Fruit fly (Drosophila melanogaster) Kc167 (cell line): ENCODE data around the gene CG43137.

ENCODE experiments used
- Myc ChIP-seq: fragments of >200 bp; optimal IDR thresholded peaks from 2 replicates; lab custom pipeline; 2017; ENCODE audit warnings: missing external identifiers
- Sin3A ChIP-seq: fragments of >200 bp; optimal IDR thresholded peaks from 2 replicates; lab custom pipeline; 2018; ENCODE audit warnings: missing external identifiers
- h ChIP-seq: fragments of >200 bp; optimal IDR thresholded peaks from 3 replicates; lab custom pipeline; 2018; ENCODE audit warnings: missing external identifiers
- insv ChIP-seq: fragments of >200 bp; optimal IDR thresholded peaks from 3 replicates; lab custom pipeline; 2018; ENCODE audit warnings: missing external identifiers
- psq ChIP-seq: fragments of >200 bp; optimal IDR thresholded peaks from 2 replicates; lab custom pipeline; 2017; ENCODE audit warnings: missing external identifiers
- ttk ChIP-seq: sonication (Bioruptor generic); optimal IDR thresholded peaks from 2 replicates; lab custom pipeline; 2017; ENCODE audit warnings: missing external identifiers

CG43137 gene

DNA sequence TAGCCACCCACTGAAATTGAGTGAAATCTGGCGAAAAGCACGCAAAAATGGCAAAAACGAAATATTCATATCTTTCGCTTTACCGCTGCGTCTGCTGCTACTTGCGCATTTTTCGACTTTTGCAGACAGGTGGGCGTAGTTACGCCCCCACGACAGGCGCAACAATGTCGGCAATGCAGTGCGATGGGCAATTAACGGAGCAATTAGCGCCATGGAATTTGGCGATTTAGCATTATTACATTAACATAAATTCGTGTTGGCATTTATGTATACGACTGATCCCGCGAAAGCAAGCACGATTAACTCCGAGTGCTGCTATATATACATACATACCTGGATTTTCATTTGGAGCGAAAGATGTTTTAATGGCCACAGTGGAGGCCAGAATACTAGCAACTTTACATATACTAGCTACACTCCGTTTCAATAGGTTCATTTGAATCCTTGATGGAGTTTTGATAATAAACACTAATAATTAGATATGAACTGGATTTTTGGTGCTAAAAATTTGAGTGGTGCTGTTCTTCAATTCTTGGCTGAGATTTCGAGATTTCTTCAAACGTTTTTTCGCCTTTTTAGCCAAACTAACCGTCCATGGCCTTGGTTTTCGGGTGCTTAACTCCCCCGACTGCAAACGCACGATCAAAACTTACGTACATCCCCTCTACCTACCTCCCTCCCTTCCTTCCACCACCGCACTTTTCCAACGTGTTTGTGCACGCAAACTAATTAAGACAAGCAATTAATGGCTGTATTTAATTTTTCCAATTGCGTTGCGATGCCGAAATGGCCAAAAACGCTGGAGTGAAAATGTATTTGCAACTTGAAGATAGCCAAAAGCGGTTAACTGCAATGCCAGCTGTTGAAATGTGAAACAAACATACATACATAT is 32.1 kb upstream of the CG43137 start:
- TF ChIP-seq h (no peak), Sin3A (lab: Kevin White, UChicago) (no peak), insv (lab: Kevin White, UChicago) (no peak), ttk (lab: Kevin White, UChicago) (no peak), psq (lab: Kevin White, UChicago) (no peak), Myc (lab: Kevin White, UChicago) (no peak)

DNA sequence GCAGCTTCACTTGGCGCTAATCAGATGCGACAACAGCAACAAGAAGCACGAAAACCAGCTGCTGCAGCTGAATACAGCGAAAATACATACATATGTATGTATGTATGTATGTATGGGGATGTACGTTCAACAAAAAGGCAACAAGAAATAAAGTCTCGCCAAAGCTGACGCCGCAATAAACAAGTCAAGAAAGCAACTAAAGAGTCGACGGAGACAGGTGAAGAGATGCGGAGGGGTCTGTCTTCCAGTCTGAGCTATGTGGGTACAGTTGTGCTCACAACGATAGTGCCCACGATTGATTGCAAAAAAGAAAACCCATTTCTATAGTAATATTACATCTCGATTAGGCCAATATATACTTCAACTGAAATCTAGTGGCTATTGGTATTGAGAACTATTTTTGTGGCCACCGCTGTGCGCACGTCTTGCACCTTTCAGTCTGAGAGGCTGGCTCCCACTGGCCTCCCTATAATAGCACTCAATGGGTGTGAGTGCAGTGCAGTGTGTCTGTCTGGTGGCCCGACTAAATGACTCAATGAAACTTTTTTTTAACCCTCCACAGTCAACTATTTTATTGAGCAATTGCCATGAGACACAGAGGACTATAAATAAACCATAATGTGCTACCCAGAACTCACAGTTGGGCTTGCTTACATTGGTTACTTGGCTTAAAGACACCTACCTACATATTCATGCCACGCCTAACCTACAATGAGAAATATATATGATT is 31.0 kb upstream of the CG43137 start:
- TF ChIP-seq psq (lab: Kevin White, UChicago), result no peak
- no peak for TF ChIP-seq insv (lab: Kevin White, UChicago)
- no peak for TF ChIP-seq Sin3A (lab: Kevin White, UChicago)

DNA sequence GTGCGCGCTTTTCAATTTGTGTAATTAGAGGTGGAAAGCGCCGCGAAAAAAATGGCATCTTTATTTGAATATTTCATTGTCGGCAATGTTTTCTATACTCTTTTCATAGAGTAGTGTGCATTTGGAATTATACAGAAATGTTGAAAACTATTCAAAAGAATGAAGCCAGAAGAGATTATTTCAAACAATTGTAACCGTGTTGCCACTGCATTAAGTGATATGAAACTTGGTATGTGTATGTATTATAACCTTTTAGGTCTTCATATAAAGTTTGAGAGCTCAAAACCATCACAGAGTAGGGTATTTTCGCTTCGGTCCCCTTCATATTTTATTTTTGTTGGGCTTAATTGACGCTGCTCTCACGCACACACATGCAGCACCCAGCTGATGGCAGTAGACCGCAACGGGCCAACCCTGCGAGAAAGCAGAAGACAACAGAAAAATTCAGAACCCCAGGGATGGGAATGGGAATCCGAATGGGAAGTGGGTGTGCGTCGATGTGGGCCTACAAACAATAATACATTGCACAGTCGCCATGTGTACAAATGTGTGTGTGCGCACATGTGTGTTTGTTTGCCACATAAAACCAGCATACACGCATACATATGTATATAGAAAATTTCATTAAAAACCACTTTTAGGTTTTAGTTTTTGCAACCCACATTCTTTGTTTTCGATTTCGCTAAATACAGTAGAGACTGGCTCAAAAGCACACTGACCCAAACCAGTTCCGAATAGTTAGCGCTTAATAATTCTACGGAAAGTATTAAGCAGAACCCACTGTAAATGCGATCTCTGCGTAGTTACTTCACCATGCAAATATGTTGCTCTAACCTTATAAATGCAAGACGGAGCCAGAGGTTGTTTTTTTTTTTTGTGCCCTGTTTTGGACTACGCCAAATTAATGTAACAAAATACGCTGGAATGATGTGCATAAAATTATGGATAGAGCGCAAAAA is 29.9 kb upstream of the CG43137 start:
- no peak for TF ChIP-seq Myc (lab: Kevin White, UChicago)
- TF ChIP-seq insv (lab: Kevin White, UChicago), result no peak
- TF ChIP-seq Sin3A (lab: Kevin White, UChicago), result no peak
- TF ChIP-seq h, result no peak
- no peak for TF ChIP-seq ttk (lab: Kevin White, UChicago)
- TF ChIP-seq psq (lab: Kevin White, UChicago), result no peak

DNA sequence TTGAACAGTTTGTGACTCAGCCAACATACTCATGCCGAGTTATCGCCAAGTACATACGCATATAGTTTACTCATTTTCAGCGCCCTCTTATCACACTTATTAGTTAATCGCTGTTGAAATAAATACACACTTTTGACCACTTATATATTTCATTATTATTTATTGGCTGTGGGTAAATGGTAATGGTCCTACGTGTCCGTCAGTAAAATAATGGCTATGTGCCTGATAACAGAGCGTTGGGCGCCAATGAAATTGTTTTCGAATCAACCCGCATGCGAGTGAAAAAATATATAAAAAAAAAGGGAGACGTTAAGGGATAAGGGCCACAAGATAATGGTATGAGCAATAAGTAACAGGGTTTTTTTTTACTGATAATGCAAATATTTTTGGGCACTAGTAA is 28.2 kb upstream of the CG43137 start:
- TF ChIP-seq psq (lab: Kevin White, UChicago) (no peak), Myc (lab: Kevin White, UChicago) (no peak), insv (lab: Kevin White, UChicago) (no peak), ttk (lab: Kevin White, UChicago) (no peak), h (no peak), Sin3A (lab: Kevin White, UChicago) (no peak)

DNA sequence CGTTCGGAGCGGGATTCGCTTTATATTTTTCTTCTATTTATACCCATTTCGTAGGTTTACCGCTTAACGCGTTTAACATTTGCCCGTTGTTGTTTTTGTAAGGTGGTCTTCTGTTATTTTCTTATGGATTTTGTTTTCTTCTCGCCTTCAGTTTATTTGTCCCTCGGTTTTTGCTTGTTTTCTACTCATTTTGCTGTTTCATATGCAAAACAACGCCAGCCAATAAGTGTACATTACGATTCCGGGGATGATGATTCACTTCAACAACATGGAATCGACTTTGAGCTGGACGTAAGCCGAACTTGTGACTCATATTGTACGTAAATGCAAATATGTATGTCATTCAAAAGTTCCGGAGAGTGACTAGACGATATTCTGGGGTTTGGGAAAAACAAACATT is 27.6 kb upstream of the CG43137 start:
- TF ChIP-seq Myc (lab: Kevin White, UChicago) (no peak), psq (lab: Kevin White, UChicago) (no peak), insv (lab: Kevin White, UChicago) (no peak), h (no peak), ttk (lab: Kevin White, UChicago) (no peak), Sin3A (lab: Kevin White, UChicago) (no peak)

DNA sequence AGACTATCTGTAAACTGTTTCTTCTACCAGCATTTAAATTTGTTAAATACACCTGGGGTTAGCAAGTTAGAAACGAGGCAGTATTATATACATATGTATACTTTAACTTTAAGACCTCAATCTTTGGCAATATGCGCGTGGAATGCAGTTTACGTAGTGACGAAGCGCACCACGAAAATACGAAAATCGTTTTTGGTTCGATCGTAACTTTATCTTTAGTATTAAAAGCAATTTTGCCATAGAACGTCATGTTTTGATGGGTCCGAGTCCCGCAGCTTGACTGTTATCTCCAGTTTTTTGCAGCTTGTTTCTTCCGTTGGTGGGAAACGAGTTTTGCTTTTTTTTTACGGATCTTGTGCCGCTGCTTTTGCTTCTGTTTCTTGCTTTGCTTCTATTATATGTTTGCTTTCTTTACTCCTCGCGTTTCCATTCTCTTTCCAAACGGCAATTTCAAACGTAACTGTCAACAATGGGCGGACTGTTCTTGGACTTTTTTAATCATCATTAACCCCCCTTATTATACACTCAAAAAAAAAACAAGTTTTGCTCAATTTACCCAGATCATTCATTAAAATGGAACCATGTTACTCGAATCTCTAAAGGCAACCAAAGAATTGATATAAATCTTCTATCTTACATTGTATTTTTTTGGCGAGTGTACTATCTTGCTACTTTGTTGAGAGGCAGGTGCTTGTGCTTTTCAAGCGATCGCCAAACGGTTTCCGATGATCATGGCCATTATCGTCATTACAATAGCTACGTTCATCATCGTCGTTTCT is 26.9 kb upstream of the CG43137 start:
- TF ChIP-seq Myc (lab: Kevin White, UChicago), result no peak

DNA sequence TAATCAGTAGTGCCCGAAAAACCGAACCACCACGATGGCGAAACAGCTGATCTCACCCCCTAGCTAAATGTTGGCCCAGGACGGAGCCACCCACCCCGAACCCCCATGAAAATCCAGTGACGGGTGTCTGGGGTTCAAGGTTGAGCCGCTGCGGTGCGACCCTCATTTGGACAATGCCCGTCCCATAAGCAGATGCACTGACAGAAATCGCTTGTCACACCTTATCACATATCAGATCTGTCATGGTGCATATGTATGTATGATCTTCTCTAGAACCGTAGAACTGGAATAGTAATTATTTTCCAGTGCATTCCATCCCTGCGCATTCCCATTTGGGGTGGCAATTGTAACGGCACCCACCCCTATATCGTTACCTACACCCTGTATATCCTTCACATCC is 24.0 kb upstream of the CG43137 start:
- TF ChIP-seq h (no peak), Sin3A (lab: Kevin White, UChicago) (no peak), ttk (lab: Kevin White, UChicago) (no peak), Myc (lab: Kevin White, UChicago) (no peak), psq (lab: Kevin White, UChicago) (no peak), insv (lab: Kevin White, UChicago) (no peak)

DNA sequence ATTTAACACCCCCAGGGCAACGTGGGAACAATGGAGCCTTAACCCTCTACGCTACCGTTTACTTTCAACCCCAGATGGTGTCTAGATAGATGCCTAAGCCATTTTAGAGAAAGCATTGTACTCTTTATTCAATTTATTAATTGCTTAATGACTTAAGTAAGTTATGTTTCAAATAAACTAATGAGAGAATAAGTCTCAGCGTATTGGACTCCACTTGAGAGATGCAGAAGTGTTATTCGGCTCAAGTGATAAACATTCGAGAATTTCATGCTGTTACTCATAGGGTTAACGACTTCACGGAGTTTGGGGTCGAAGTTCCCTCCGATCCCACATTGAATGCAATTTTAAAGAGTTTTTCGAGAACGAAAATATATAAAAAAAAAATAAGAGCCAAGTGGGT is 23.3 kb upstream of the CG43137 start:
- no peak for TF ChIP-seq ttk (lab: Kevin White, UChicago)
- no peak for TF ChIP-seq Myc (lab: Kevin White, UChicago)
- TF ChIP-seq psq (lab: Kevin White, UChicago), result no peak
- no peak for TF ChIP-seq insv (lab: Kevin White, UChicago)

DNA sequence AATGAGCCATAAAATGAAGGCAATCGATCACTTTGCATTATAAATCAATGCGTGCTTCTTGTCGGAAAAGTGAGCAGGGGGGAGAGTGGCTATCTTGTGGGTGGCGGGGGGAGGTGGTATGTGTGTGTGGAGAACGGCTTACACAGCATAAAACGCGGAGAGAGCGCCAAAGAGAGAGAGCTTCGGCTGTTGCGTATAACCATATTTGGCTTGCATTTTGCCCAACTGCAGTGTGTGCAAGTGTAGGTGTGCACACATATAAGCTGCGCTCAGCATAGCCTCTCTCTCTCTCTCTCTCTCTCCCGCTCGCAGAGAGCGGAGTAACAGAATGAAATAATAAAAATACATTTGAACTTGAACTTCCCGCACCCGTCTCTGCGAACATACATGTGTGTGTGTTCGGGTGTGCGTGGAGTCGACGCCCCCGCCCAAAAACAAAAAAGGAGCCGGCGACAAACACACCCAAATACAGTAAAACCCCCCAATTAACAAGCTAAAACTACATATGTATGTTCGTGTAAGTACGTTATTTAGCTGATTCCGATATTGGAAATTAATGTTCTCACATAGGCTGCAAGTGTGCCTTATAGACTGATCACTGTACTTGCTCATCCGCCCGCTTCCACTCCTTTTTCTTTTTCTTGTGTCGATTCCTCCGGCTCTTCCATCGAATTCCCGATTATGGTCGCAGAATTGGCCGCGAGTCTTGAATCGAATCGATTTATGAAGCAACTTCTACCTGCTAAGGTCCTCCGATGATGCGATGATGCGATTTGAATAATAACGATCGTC is 22.0 kb upstream of the CG43137 start:
- no peak for TF ChIP-seq ttk (lab: Kevin White, UChicago)
- no peak for TF ChIP-seq Sin3A (lab: Kevin White, UChicago)
- no peak for TF ChIP-seq insv (lab: Kevin White, UChicago)
- no peak for TF ChIP-seq Myc (lab: Kevin White, UChicago)
- TF ChIP-seq h, result no peak
- TF ChIP-seq psq (lab: Kevin White, UChicago), result no peak

DNA sequence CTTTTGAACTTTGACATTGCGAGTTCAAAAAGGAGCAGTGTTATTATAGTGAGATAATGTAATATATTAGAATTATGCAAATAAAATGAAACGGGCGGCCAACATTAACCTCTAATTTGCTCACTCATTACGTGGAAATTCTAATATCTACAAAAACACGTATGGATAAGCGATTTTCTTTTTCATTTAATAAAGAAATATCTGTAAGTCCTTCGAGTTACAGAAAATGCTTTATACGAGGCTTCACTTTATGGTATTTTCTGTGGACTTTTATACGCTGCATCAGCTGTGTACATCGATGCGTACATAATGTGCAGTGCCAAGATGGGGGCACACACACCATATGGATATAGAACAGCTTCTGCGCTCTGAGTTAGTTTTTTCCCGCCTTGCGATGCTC is 21.0 kb upstream of the CG43137 start:
- TF ChIP-seq Sin3A (lab: Kevin White, UChicago) (no peak), insv (lab: Kevin White, UChicago) (no peak), Myc (lab: Kevin White, UChicago) (no peak)
